Worm (Caenorhabditis elegans): ENCODE data around the gene citk-1.

Gene citk-1

ce11 chrII:13888278-13888677 is 20.4 kb upstream of the citk-1 start, which contains the start of gene mcd-1 (continued):
- no peak for TF ChIP-seq lin-1 (GFP tag; IDR thresholded peaks at IDR 0.05)
- no peak for TF ChIP-seq nhr-111 (GFP tag; optimal IDR thresholded peaks at IDR 0.05)
- no peak for TF ChIP-seq daf-12 (tag; optimal IDR thresholded peaks at IDR 0.05)
- peak; percentile 5 for TF ChIP-seq unc-130 (GFP tag; optimal IDR thresholded peaks at IDR 0.05)
- no peak for TF ChIP-seq nhr-237 (tag; optimal IDR thresholded peaks at IDR 0.05)
- peak; percentile 19 for TF ChIP-seq hlh-11 (tag; optimal IDR thresholded peaks at IDR 0.05)
- no peak for TF ChIP-seq set-16 (GFP tag; IDR thresholded peaks at IDR 0.05)
- no peak for TF ChIP-seq F26F4.8 (GFP tag; conservative IDR thresholded peaks at IDR 0.05)
- no peak for TF ChIP-seq T26A8.4 (GFP tag; IDR thresholded peaks at IDR 0.05)
- TF ChIP-seq saeg-2 (GFP tag; IDR thresholded peaks at IDR 0.05) = no peak
- TF ChIP-seq daf-16 (GFP tag; optimal IDR thresholded peaks at IDR 0.05) = no peak
- TF ChIP-seq daf-16 (tag; optimal IDR thresholded peaks at IDR 0.05) = peak; percentile 23
- TF ChIP-seq rbr-2 (tag; optimal IDR thresholded peaks at IDR 0.05) = peak; percentile 61
- TF ChIP-seq nhr-42 (GFP tag; IDR thresholded peaks at IDR 0.05) = 0 out of 2 replicates have a peak, but pooled peaks have one; percentile 60
- peak in 1 of 2 experiments; percentile 83 for TF ChIP-seq lsy-2 (tag; optimal IDR thresholded peaks at IDR 0.05)
- peak; percentile 43 for TF ChIP-seq hlh-30 (tag; optimal IDR thresholded peaks at IDR 0.05; ENCODE audit: insufficient read depth)
- TF ChIP-seq madf-5 (GFP tag; IDR thresholded peaks at IDR 0.05) = no peak
- no peak for TF ChIP-seq ceh-82 (tag; optimal IDR thresholded peaks at IDR 0.05)
- no peak for TF ChIP-seq ZK337.2 (GFP tag; IDR thresholded peaks at IDR 0.05)
- no peak for TF ChIP-seq lim-7 (GFP tag; IDR thresholded peaks at IDR 0.05)
- 0 out of 2 replicates have a peak, but pooled peaks have one; percentile 20 for TF ChIP-seq ceh-20 (GFP tag; IDR thresholded peaks at IDR 0.05)
- no peak for TF ChIP-seq tra-1 (GFP tag; IDR thresholded peaks at IDR 0.05)
- TF ChIP-seq mes-2 (tag; optimal IDR thresholded peaks at IDR 0.05; ENCODE audit: poor library complexity, severe bottlenecking) = peak; percentile 71
- TF ChIP-seq dve-1 (tag; optimal IDR thresholded peaks at IDR 0.05; ENCODE audit: insufficient read depth) = peak; percentile 62
- TF ChIP-seq lin-13 (GFP tag; optimal IDR thresholded peaks at IDR 0.05) = peak; percentile 16
- TF ChIP-seq dpl-1 (GFP tag; optimal IDR thresholded peaks at IDR 0.05) = peak; percentile 78
- peak in 1 of 2 experiments; percentile 42 for TF ChIP-seq hif-1 (tag; optimal IDR thresholded peaks at IDR 0.05)

DNA sequence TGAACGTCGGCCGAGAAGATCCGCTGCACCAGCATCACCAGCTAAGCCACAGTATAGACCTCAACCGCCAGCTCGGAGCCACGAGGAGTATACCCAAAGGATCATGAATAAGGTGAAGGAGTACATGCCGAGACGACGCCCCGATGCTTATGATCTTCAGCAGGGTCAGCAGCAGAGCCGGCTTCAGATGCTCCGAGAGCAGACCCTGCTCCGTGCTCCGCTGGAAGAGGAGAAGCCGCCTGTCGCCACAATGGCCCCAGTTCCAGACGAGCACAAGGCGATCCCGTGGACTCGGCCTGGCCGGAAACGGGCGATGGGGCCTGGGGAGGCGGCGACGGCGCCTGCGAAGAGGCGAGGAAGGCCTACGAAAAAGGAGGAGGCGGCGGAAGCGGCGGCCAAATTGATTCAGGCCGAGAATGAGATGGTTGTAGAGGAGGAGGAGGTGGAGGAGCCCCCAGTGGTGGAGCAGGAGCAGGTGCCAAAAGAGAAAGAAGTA is 12.4 kb upstream of the citk-1 start:
- 0 out of 2 replicates have a peak, but pooled peaks have one; percentile 50 for TF ChIP-seq nhr-42 (GFP tag; IDR thresholded peaks at IDR 0.05)
- no peak for TF ChIP-seq gei-8 (GFP tag; optimal IDR thresholded peaks at IDR 0.05)
- peak; percentile 98 for TF ChIP-seq set-16 (GFP tag; IDR thresholded peaks at IDR 0.05)

- TF ChIP-seq Y48G9A.11 (GFP tag; IDR thresholded peaks at IDR 0.05) (no peak), ceh-28 (tag; optimal IDR thresholded peaks at IDR 0.05) (peak; percentile 83)
Measured at ce11 chrII:13899777-13900176, 8.9 kb upstream of the citk-1 start.

ce11 chrII:13902014-13902413 is 6.7 kb upstream of the citk-1 start, which contains the start of gene W02B8.1:
Gene W02B8.1 (minus strand): TSS chrII:13902114.
- no peak for TF ChIP-seq gei-8 (GFP tag; optimal IDR thresholded peaks at IDR 0.05)
- TF ChIP-seq hlh-11 (tag; optimal IDR thresholded peaks at IDR 0.05) = no peak
- peak in 1 of 2 experiments; percentile 86 for TF ChIP-seq unc-62 (GFP tag; optimal IDR thresholded peaks at IDR 0.05 in 1 of 2)
- TF ChIP-seq unc-62 (tag; optimal IDR thresholded peaks at IDR 0.05) = no peak
- TF ChIP-seq nhr-111 (GFP tag; optimal IDR thresholded peaks at IDR 0.05) = no peak
- TF ChIP-seq ZK337.2 (GFP tag; IDR thresholded peaks at IDR 0.05) = no peak

ce11 chrII:13903482-13903881 is 5.2 kb upstream of the citk-1 start:
- no peak for TF ChIP-seq nhr-237 (tag; optimal IDR thresholded peaks at IDR 0.05)
- TF ChIP-seq Y75B8A.6 (GFP tag; IDR thresholded peaks at IDR 0.05) = no peak
- TF ChIP-seq nhr-28 (tag; optimal IDR thresholded peaks at IDR 0.05) = no peak
- TF ChIP-seq ceh-32 (tag; optimal IDR thresholded peaks at IDR 0.05; ENCODE audit: poor library complexity) = no peak
- TF ChIP-seq daf-19 (GFP tag; conservative IDR thresholded peaks at IDR 0.05) = no peak
- TF ChIP-seq F37D6.2 (tag; optimal IDR thresholded peaks at IDR 0.05) = no peak
- peak; percentile 8 for TF ChIP-seq hlh-30 (tag; optimal IDR thresholded peaks at IDR 0.05; ENCODE audit: insufficient read depth)
- no peak for TF ChIP-seq ama-1 (optimal IDR thresholded peaks at IDR 0.05)
- TF ChIP-seq dmd-8 (GFP tag; IDR thresholded peaks at IDR 0.05) = no peak
- no peak for TF ChIP-seq F49E8.2 (tag; optimal IDR thresholded peaks at IDR 0.05; ENCODE audit: borderline replicate concordance)
- no peak for TF ChIP-seq fkh-10 (GFP tag; optimal IDR thresholded peaks at IDR 0.05)
- no peak for TF ChIP-seq unc-39 (tag; optimal IDR thresholded peaks at IDR 0.05)
- TF ChIP-seq nhr-42 (GFP tag; IDR thresholded peaks at IDR 0.05) = no peak
- no peak for TF ChIP-seq lir-3 (tag; optimal IDR thresholded peaks at IDR 0.05)
- no peak for TF ChIP-seq nhr-76 (tag; optimal IDR thresholded peaks at IDR 0.05)
- TF ChIP-seq nhr-11 (tag; optimal IDR thresholded peaks at IDR 0.05) = peak; percentile 10

Measured in whole organism, L4 larva.